Worm (Caenorhabditis elegans): ENCODE results near the gene C54D10.5.

- TF ChIP-seq let-607 (tag; optimal IDR thresholded peaks at IDR 0.05) (no peak), F55B11.4 (tag; optimal IDR thresholded peaks at IDR 0.05; ENCODE audit: borderline replicate concordance, insufficient read depth) (no peak), snpc-4 (GFP tag; optimal IDR thresholded peaks at IDR 0.05) (no peak), snpc-4 (tag; optimal IDR thresholded peaks at IDR 0.05) (no peak), madf-6 (GFP tag; IDR thresholded peaks at IDR 0.05) (no peak)
Measured at ce11 chrV:12468363-12468762, 39.2 kb downstream of the C54D10.5 start, which contains the start of gene F28C1.3.
